Fruit fly (Drosophila melanogaster) whole organism, embryonic: ENCODE data around the gene Agpat1.

Experiments
- Atf6 ChIP-seq: fragments of 200-800 bp; sonication (Bioruptor generic); IDR thresholded peaks from 2 replicates; pipeline ENCODE4 v1.3.6; 2022; ENCODE audit warnings: missing biosample characterization, missing genetic modification characterization
- CG10209 ChIP-seq: fragments of 200-800 bp; sonication (Bioruptor generic); optimal IDR thresholded peaks from 3 replicates; lab custom pipeline; 2017; ENCODE audit warnings: missing biosample characterization, mild to moderate bottlenecking, missing genetic modification characterization, missing genetic modification reagents
- CG11504 ChIP-seq: fragments of 200-800 bp; sonication (Bioruptor generic); optimal IDR thresholded peaks from 3 replicates; lab custom pipeline; 2019; ENCODE audit warnings: missing biosample characterization, mild to moderate bottlenecking, missing genetic modification characterization, moderate library complexity
- CG12299 ChIP-seq: fragments of 200-800 bp; sonication (Bioruptor generic); optimal IDR thresholded peaks from 2 replicates; lab custom pipeline; 2018; ENCODE audit warnings: missing biosample characterization, mild to moderate bottlenecking, missing genetic modification characterization
- CG12659 ChIP-seq: fragments of 200-800 bp; sonication (Bioruptor generic); optimal IDR thresholded peaks from 3 replicates; lab custom pipeline; 2017; ENCODE audit warnings: mild to moderate bottlenecking, missing biosample characterization, missing genetic modification reagents, missing genetic modification characterization
- CG14014 ChIP-seq: fragments of 200-800 bp; sonication (Bioruptor generic); IDR thresholded peaks from 2 replicates; pipeline ENCODE4 v1.3.6; 2022; ENCODE audit warnings: missing biosample characterization, missing genetic modification characterization
- CG15269 ChIP-seq: fragments of 200-800 bp; sonication (Bioruptor generic); optimal IDR thresholded peaks from 2 replicates; lab custom pipeline; 2018; ENCODE audit warnings: missing biosample characterization, mild to moderate bottlenecking, missing genetic modification characterization, moderate library complexity
- CG1529 ChIP-seq: fragments of 200-800 bp; sonication (Bioruptor generic); optimal IDR thresholded peaks from 3 replicates; lab custom pipeline; 2018; ENCODE audit warnings: missing biosample characterization, missing genetic modification characterization
- CG17186 ChIP-seq: fragments of 200-800 bp; sonication (Bioruptor generic); optimal IDR thresholded peaks from 3 replicates; lab custom pipeline; 2017; ENCODE audit warnings: missing biosample characterization, missing genetic modification reagents, missing genetic modification characterization
- CG17385 ChIP-seq: fragments of 200-800 bp; sonication (Bioruptor generic); optimal IDR thresholded peaks from 3 replicates; lab custom pipeline; 2018; ENCODE audit warnings: missing biosample characterization, mild to moderate bottlenecking, missing genetic modification characterization
- CG2116 ChIP-seq: fragments of 200-800 bp; sonication (Bioruptor generic); optimal IDR thresholded peaks from 3 replicates; lab custom pipeline; 2018; ENCODE audit warnings: missing biosample characterization, mild to moderate bottlenecking, missing genetic modification characterization
- CG2120 ChIP-seq: fragments of 200-800 bp; sonication (Bioruptor generic); optimal IDR thresholded peaks from 3 replicates; lab custom pipeline; 2016; ENCODE audit warnings: missing biosample characterization, missing genetic modification characterization
- CG2875 ChIP-seq: fragments of 200-800 bp; sonication (Bioruptor generic); optimal IDR thresholded peaks from 2 replicates; lab custom pipeline; 2017; ENCODE audit warnings: missing biosample characterization, mild to moderate bottlenecking, missing genetic modification characterization, missing genetic modification reagents
- CG32767 ChIP-seq: fragments of 200-800 bp; sonication (Bioruptor generic); IDR thresholded peaks from 2 replicates; pipeline ENCODE4 v1.3.6; 2022; ENCODE audit warnings: missing biosample characterization, missing genetic modification characterization
- CG33557 ChIP-seq: fragments of 200-800 bp; sonication (Bioruptor generic); optimal IDR thresholded peaks from 2 replicates; lab custom pipeline; 2019; ENCODE audit warnings: missing biosample characterization, mild to moderate bottlenecking, missing genetic modification characterization, moderate library complexity
- CG4820 ChIP-seq: fragments of 200-800 bp; sonication (Bioruptor generic); optimal IDR thresholded peaks from 3 replicates; lab custom pipeline; 2016; ENCODE audit warnings: missing biosample characterization, missing genetic modification characterization
- CG6813 ChIP-seq: fragments of 200-800 bp; sonication (Bioruptor generic); optimal IDR thresholded peaks from 2 replicates; lab custom pipeline; 2017; ENCODE audit warnings: missing biosample characterization, missing genetic modification characterization, mild to moderate bottlenecking, moderate library complexity, missing genetic modification reagents
- CG6854 ChIP-seq: fragments of 200-800 bp; sonication (Bioruptor generic); optimal IDR thresholded peaks from 3 replicates; lab custom pipeline; 2017; ENCODE audit warnings: missing biosample characterization, mild to moderate bottlenecking, missing genetic modification characterization
- CG8359 ChIP-seq: fragments of 200-800 bp; sonication (Bioruptor generic); optimal IDR thresholded peaks from 2 replicates; lab custom pipeline; 2017; ENCODE audit warnings: missing biosample characterization, mild to moderate bottlenecking, missing genetic modification characterization, borderline replicate concordance
- CHES-1-like ChIP-seq: fragments of 200-800 bp; sonication (Bioruptor generic); optimal IDR thresholded peaks from 2 replicates; lab custom pipeline; 2016; ENCODE audit warnings: missing biosample characterization, missing genetic modification characterization
- Dp ChIP-seq: fragments of 200-800 bp; sonication (Bioruptor generic); optimal IDR thresholded peaks from 2 replicates; lab custom pipeline; 2018; ENCODE audit warnings: missing biosample characterization, mild to moderate bottlenecking, missing genetic modification characterization, moderate library complexity
- E2f1 ChIP-seq: fragments of 200-800 bp; sonication (Bioruptor generic); IDR thresholded peaks from 2 replicates; pipeline ENCODE4 v1.3.6; 2022; ENCODE audit warnings: missing biosample characterization, missing genetic modification characterization
- Fer1 ChIP-seq: fragments of 200-800 bp; sonication (Bioruptor generic); optimal IDR thresholded peaks from 2 replicates; lab custom pipeline; 2017; ENCODE audit warnings: missing biosample characterization, mild to moderate bottlenecking, missing genetic modification characterization
- HHEX ChIP-seq: fragments of 200-800 bp; sonication (Bioruptor generic); optimal IDR thresholded peaks from 3 replicates; lab custom pipeline; 2017; ENCODE audit warnings: missing biosample characterization, mild to moderate bottlenecking, missing genetic modification characterization, missing genetic modification reagents
- Hmr ChIP-seq: fragments of 200-800 bp; sonication (Bioruptor generic); optimal IDR thresholded peaks from 3 replicates; lab custom pipeline; 2017; ENCODE audit warnings: mild to moderate bottlenecking, missing biosample characterization, missing genetic modification reagents, missing genetic modification characterization
- Hr3 ChIP-seq: fragments of 200-800 bp; sonication (Bioruptor generic); optimal IDR thresholded peaks from 3 replicates; lab custom pipeline; 2016; ENCODE audit warnings: missing biosample characterization, missing genetic modification characterization
- Hr78 ChIP-seq, 2 experiments: fragments of 200-800 bp in 1 of 2; fragments of >200 bp in 1 of 2; sonication (Bioruptor generic) in 1 of 2; optimal IDR thresholded peaks; 2 replicates each; lab custom pipeline; 2017 to 2019; ENCODE audit warnings: missing biosample characterization in 2 of 2, missing genetic modification characterization in 2 of 2, mild to moderate bottlenecking in 1 of 2, moderate library complexity in 1 of 2
- MTF-1 ChIP-seq: fragments of 200-800 bp; sonication (Bioruptor generic); optimal IDR thresholded peaks from 2 replicates; lab custom pipeline; 2018; ENCODE audit warnings: missing biosample characterization, mild to moderate bottlenecking, missing genetic modification characterization, borderline replicate concordance
- Med ChIP-seq: fragments of 200-800 bp; sonication (Bioruptor generic); peaks from one replicate; lab custom pipeline; 2016; ENCODE audit warnings: missing biosample characterization, missing genetic modification characterization, mild to moderate bottlenecking, inconsistent platforms, moderate library complexity
- Nf-YA ChIP-seq: fragments of 200-800 bp; sonication (Bioruptor generic); IDR thresholded peaks from 2 replicates; pipeline ENCODE4 v1.3.6; 2022; ENCODE audit warnings: missing biosample characterization, missing genetic modification characterization
- Oaz ChIP-seq: fragments of 200-800 bp; sonication (Bioruptor generic); IDR thresholded peaks from 2 replicates; pipeline ENCODE4 v1.3.6; 2022; ENCODE audit warnings: missing biosample characterization, missing genetic modification characterization
- Ssrp ChIP-seq: fragments of 200-800 bp; sonication (Bioruptor generic); optimal IDR thresholded peaks from 2 replicates; lab custom pipeline; 2018; ENCODE audit warnings: missing biosample characterization, mild to moderate bottlenecking, missing genetic modification characterization, moderate library complexity
- TFAM ChIP-seq: fragments of 200-800 bp; sonication (Bioruptor generic); optimal IDR thresholded peaks from 2 replicates; lab custom pipeline; 2017; ENCODE audit warnings: missing biosample characterization, missing genetic modification characterization, inconsistent platforms
- ap ChIP-seq: fragments of 200-800 bp; sonication (Bioruptor generic); IDR thresholded peaks from 2 replicates; pipeline ENCODE4 v1.3.6; 2022; ENCODE audit warnings: missing biosample characterization, missing genetic modification characterization
- az2 ChIP-seq: fragments of 200-800 bp; sonication (Bioruptor generic); optimal IDR thresholded peaks from 3 replicates; lab custom pipeline; 2016; ENCODE audit warnings: missing biosample characterization, missing genetic modification characterization
- gem ChIP-seq: fragments of 200-800 bp; sonication (Bioruptor generic); optimal IDR thresholded peaks from 2 replicates; lab custom pipeline; 2019; ENCODE audit warnings: missing biosample characterization, mild to moderate bottlenecking, missing genetic modification characterization, moderate library complexity
- grau ChIP-seq: fragments of 200-800 bp; optimal IDR thresholded peaks from 3 replicates; lab custom pipeline; 2019; ENCODE audit warnings: missing biosample characterization, mild to moderate bottlenecking, missing genetic modification characterization, moderate library complexity
- gsb-n ChIP-seq: fragments of 200-800 bp; sonication (Bioruptor generic); optimal IDR thresholded peaks from 3 replicates; lab custom pipeline; 2018; ENCODE audit warnings: missing biosample characterization, mild to moderate bottlenecking, missing genetic modification characterization
- h ChIP-seq: fragments of >200 bp; optimal IDR thresholded peaks from 2 replicates; lab custom pipeline; 2017
- lilli ChIP-seq: fragments of 200-800 bp; sonication (Bioruptor generic); optimal IDR thresholded peaks from 3 replicates; lab custom pipeline; 2016; ENCODE audit warnings: missing biosample characterization, missing genetic modification characterization
- onecut ChIP-seq: fragments of 200-800 bp; sonication (Bioruptor generic); IDR thresholded peaks from 2 replicates; pipeline ENCODE4 v1.3.6; 2022; ENCODE audit warnings: missing biosample characterization, missing genetic modification characterization
- pho ChIP-seq: fragments of 200-800 bp; sonication (Bioruptor generic); optimal IDR thresholded peaks from 2 replicates; lab custom pipeline; 2016; ENCODE audit warnings: missing biosample characterization, missing genetic modification characterization
- schlank ChIP-seq: fragments of 200-800 bp; sonication (Bioruptor generic); optimal IDR thresholded peaks from 2 replicates; lab custom pipeline; 2018; ENCODE audit warnings: missing biosample characterization, mild to moderate bottlenecking, missing genetic modification characterization
- sens ChIP-seq: fragments of 200-800 bp; sonication (Bioruptor generic); peaks from one replicate; lab custom pipeline; 2016; ENCODE audit warnings: missing biosample characterization, missing genetic modification characterization
- sisA ChIP-seq: fragments of 200-800 bp; sonication (Bioruptor generic); IDR thresholded peaks from 2 replicates; pipeline ENCODE4 v1.3.6; 2022; ENCODE audit warnings: missing biosample characterization, missing genetic modification characterization
- slbo ChIP-seq: fragments of 200-800 bp; sonication (Bioruptor generic); IDR thresholded peaks from 2 replicates; pipeline ENCODE4 v1.3.6; 2022; ENCODE audit warnings: missing biosample characterization, missing genetic modification characterization
- sna ChIP-seq: fragments of 200-800 bp; sonication (Bioruptor generic); IDR thresholded peaks from 2 replicates; pipeline ENCODE4 v1.3.6; 2022; ENCODE audit warnings: missing biosample characterization, missing genetic modification characterization; ENCODE audit not compliant: partially characterized antibody
- sug ChIP-seq: fragments of 200-800 bp; optimal IDR thresholded peaks from 2 replicates; lab custom pipeline; 2019; ENCODE audit warnings: missing biosample characterization, mild to moderate bottlenecking, missing genetic modification characterization, moderate library complexity
- unpg ChIP-seq: fragments of 200-800 bp; sonication (Bioruptor generic); optimal IDR thresholded peaks from 3 replicates; lab custom pipeline; 2018; ENCODE audit warnings: missing biosample characterization, mild to moderate bottlenecking, missing genetic modification characterization, moderate library complexity

Gene Agpat1

DNA sequence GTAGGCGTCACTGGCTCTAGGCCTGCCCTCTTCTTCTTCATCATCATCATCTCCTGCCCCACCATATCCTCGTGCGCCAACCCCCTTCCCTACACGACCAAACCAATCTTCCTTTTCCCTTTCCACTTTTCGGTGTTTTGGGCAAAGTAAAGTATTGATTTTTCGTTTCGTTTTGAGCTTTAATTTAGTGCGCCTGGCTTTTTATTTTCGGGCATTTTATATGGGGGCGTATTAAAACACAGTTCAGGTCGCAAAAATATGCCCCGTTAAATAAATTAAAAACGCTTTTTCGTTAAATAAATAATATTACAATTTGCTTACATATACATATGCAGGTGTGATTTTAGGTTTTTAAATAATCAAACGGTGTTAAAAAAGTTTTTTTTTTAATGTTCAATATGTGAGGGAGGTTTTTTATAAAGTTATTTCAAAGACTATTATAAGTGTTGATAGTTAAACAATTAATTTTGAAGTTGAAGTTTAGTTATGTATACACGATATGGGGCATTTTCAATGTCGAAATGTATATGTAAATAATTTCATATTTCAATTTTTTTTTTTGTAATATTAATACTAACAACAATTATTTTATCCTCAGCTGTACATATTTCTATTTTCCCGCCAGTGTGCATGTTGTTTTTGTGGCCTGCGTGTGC lies 27.2 kb upstream of the Agpat1 start:
- no peak for TF ChIP-seq CHES-1-like (GFP tag; lab: Kevin White, UChicago)
- TF ChIP-seq Hr78 (GFP tag; optimal IDR thresholded peaks at IDR 0.05; lab: Kevin White, UChicago), result peak in 1 of 2 experiments; percentile 60
- TF ChIP-seq CG6854 (GFP tag; lab: Kevin White, UChicago), result peak; percentile 60
- TF ChIP-seq CG8359, result peak; percentile 38
- 0 out of 2 replicates have a peak, but pooled peaks have one; percentile 15 for TF ChIP-seq Oaz
- peak; percentile 50 for TF ChIP-seq HHEX
- no peak for TF ChIP-seq MTF-1
- TF ChIP-seq CG17186, result no peak
- peak; percentile 14 for TF ChIP-seq lilli (GFP tag; lab: Kevin White, UChicago)
- peak; percentile 63 for TF ChIP-seq slbo (GFP tag; lab: Robert Waterston, UW)
- TF ChIP-seq CG10209 (GFP tag; lab: Kevin White, UChicago), result peak; percentile 73
- peak; percentile 35; the same call in 1 of the 2 replicates for TF ChIP-seq CG32767 (GFP tag; lab: Robert Waterston, UW)
- TF ChIP-seq Dp (GFP tag; lab: Kevin White, UChicago), result no peak
- peak; percentile 54 for TF ChIP-seq CG1529
- TF ChIP-seq sna (GFP tag; lab: Robert Waterston, UW), result no peak
- TF ChIP-seq CG12659 (GFP tag; lab: Kevin White, UChicago), result peak; percentile 85
- peak; percentile 92 for TF ChIP-seq sens
- TF ChIP-seq Atf6 (GFP tag; lab: Robert Waterston, UW), result peak; percentile 35; the same call in 1 of the 2 replicates
- no peak for TF ChIP-seq TFAM (GFP tag; lab: Kevin White, UChicago)
- TF ChIP-seq grau (tag; lab: Kevin White, UChicago), result peak; percentile 81
- peak; percentile 84 for TF ChIP-seq CG15269 (tag; lab: Kevin White, UChicago)
- peak; percentile 78 for TF ChIP-seq Ssrp (tag; lab: Kevin White, UChicago)
- peak; percentile 30; the same call in 1 of the 2 replicates for TF ChIP-seq ap (GFP tag; lab: Robert Waterston, UW)
- TF ChIP-seq CG17385 (GFP tag; lab: Kevin White, UChicago), result peak; percentile 78
- TF ChIP-seq az2 (GFP tag; lab: Kevin White, UChicago), result peak; percentile 62
- peak; percentile 13 for TF ChIP-seq CG33557
- TF ChIP-seq Hmr (GFP tag; lab: Kevin White, UChicago), result peak; percentile 80
- no peak for TF ChIP-seq schlank (tag; lab: Kevin White, UChicago)
- TF ChIP-seq pho (GFP tag; lab: Kevin White, UChicago), result peak; percentile 1
- peak; percentile 37 for TF ChIP-seq CG2116 (GFP tag; lab: Kevin White, UChicago)
- TF ChIP-seq CG12299, result peak; percentile 39
- TF ChIP-seq CG14014 (GFP tag; lab: Robert Waterston, UW), result peak; percentile 50; the same call in 1 of the 2 replicates
- TF ChIP-seq Med (GFP tag; lab: Kevin White, UChicago), result peak; percentile 65
- TF ChIP-seq gem (tag; lab: Kevin White, UChicago), result peak; percentile 92
- peak; percentile 12 for TF ChIP-seq sug (tag; lab: Kevin White, UChicago)
- TF ChIP-seq CG2120 (GFP tag; lab: Kevin White, UChicago), result peak; percentile 71
- TF ChIP-seq Nf-YA (GFP tag; lab: Robert Waterston, UW), result peak; percentile 26; the same call in 1 of the 2 replicates
- TF ChIP-seq gsb-n, result peak; percentile 78
- peak; percentile 72 for TF ChIP-seq Hr3 (GFP tag; lab: Kevin White, UChicago)
- no peak for TF ChIP-seq h (lab: Kevin White, UChicago)
- TF ChIP-seq CG6813 (GFP tag; lab: Kevin White, UChicago), result peak; percentile 70
- TF ChIP-seq Fer1 (GFP tag; lab: Kevin White, UChicago), result peak; percentile 71
- TF ChIP-seq CG2875 (GFP tag; lab: Kevin White, UChicago), result peak; percentile 41
- TF ChIP-seq CG11504 (tag; lab: Kevin White, UChicago), result peak; percentile 91
- peak; percentile 53 for TF ChIP-seq CG4820
- peak; percentile 96 for TF ChIP-seq onecut (GFP tag; lab: Robert Waterston, UW)
- TF ChIP-seq E2f1, result peak; percentile 42; the same call in 1 of the 2 replicates
- peak; percentile 80 for TF ChIP-seq unpg
- peak; percentile 55 for TF ChIP-seq sisA (GFP tag; lab: Robert Waterston, UW)
